Worm (Caenorhabditis elegans) whole organism, L2 larva: ENCODE data around the gene C18B10.6.

ENCODE experiments used
- C34F6.9 ChIP-seq: fragments of 150-350 bp; optimal IDR thresholded peaks from 2 replicates; lab custom pipeline; 2014; ENCODE audit warnings: missing biosample characterization, missing genetic modification characterization
- F13H6.1 ChIP-seq: sonication (generic microtip); optimal IDR thresholded peaks from 2 replicates; lab custom pipeline; 2016; ENCODE audit warnings: missing genetic modification characterization, missing compliant biosample characterization
- Y55F3AM.14 ChIP-seq: fragments of 200-800 bp; sonication (Bioruptor generic); optimal IDR thresholded peaks from 2 replicates; lab custom pipeline; 2018; ENCODE audit warnings: mild to moderate bottlenecking, missing genetic modification characterization, missing compliant biosample characterization
- ZK546.5 ChIP-seq: sonication (generic microtip); optimal IDR thresholded peaks from 2 replicates; lab custom pipeline; 2017; ENCODE audit warnings: missing biosample characterization, missing genetic modification characterization
- alr-1 ChIP-seq: fragments of 150-350 bp; optimal IDR thresholded peaks from 2 replicates; lab custom pipeline; 2014; ENCODE audit warnings: missing biosample characterization, missing genetic modification characterization
- aly-2 ChIP-seq: fragments of 150-350 bp; optimal IDR thresholded peaks from 2 replicates; lab custom pipeline; 2014; ENCODE audit warnings: missing biosample characterization, missing genetic modification characterization
- ama-1 ChIP-seq: fragments of 150-350 bp; optimal IDR thresholded peaks from 2 replicates; lab custom pipeline; 2018; ENCODE audit warnings: inconsistent platforms
- ceh-82 ChIP-seq: fragments of 150-350 bp; optimal IDR thresholded peaks from 2 replicates; lab custom pipeline; 2014; ENCODE audit warnings: missing biosample characterization, missing genetic modification characterization
- crh-2 ChIP-seq: sonication (generic microtip); optimal IDR thresholded peaks from 2 replicates; lab custom pipeline; 2017; ENCODE audit warnings: missing biosample characterization, missing genetic modification characterization
- dmd-4 ChIP-seq: sonication (generic microtip); optimal IDR thresholded peaks from 2 replicates; lab custom pipeline; 2017; ENCODE audit warnings: missing biosample characterization, missing genetic modification characterization
- egl-27 ChIP-seq: sonication (generic microtip); optimal IDR thresholded peaks from 3 replicates; lab custom pipeline; 2017; ENCODE audit warnings: missing biosample characterization, missing genetic modification reagents, missing genetic modification characterization
- elt-1 ChIP-seq: fragments of 150-350 bp; optimal IDR thresholded peaks from 2 replicates; lab custom pipeline; 2014; ENCODE audit warnings: missing biosample characterization, missing genetic modification characterization
- fos-1 ChIP-seq: fragments of 150-350 bp; optimal IDR thresholded peaks from 2 replicates; lab custom pipeline; 2014; ENCODE audit warnings: missing biosample characterization, missing genetic modification characterization
- gmeb-1 ChIP-seq: fragments of 150-350 bp; optimal IDR thresholded peaks from 2 replicates; lab custom pipeline; 2014; ENCODE audit warnings: missing biosample characterization, missing genetic modification characterization
- lin-13 ChIP-seq: fragments of 150-350 bp; optimal IDR thresholded peaks from 2 replicates; lab custom pipeline; 2014; ENCODE audit warnings: missing biosample characterization, missing genetic modification reagents, missing genetic modification characterization
- lin-39 ChIP-seq: fragments of 150-350 bp; optimal IDR thresholded peaks from 2 replicates; lab custom pipeline; 2014; ENCODE audit warnings: missing biosample characterization, missing genetic modification reagents, missing genetic modification characterization
- lsy-2 ChIP-seq, 2 experiments: fragments of 150-350 bp in 1 of 2; sonication (generic microtip) in 1 of 2; optimal IDR thresholded peaks; 2 replicates each; lab custom pipeline; 2014 to 2017; ENCODE audit warnings: missing biosample characterization in 2 of 2, missing genetic modification characterization in 2 of 2
- mab-5 ChIP-seq: fragments of 150-350 bp; optimal IDR thresholded peaks from 2 replicates; lab custom pipeline; 2014; ENCODE audit warnings: missing biosample characterization, missing genetic modification characterization
- mbf-1 ChIP-seq: sonication (generic microtip); optimal IDR thresholded peaks from 2 replicates; lab custom pipeline; 2017; ENCODE audit warnings: missing biosample characterization, missing genetic modification characterization
- mdl-1 ChIP-seq, 2 experiments: fragments of 150-350 bp in 1 of 2; sonication (generic microtip) in 1 of 2; optimal IDR thresholded peaks; 2 replicates each; lab custom pipeline; 2017; ENCODE audit warnings: missing biosample characterization in 2 of 2, missing genetic modification characterization in 2 of 2
- nhr-10 ChIP-seq: sonication (generic microtip); optimal IDR thresholded peaks from 2 replicates; lab custom pipeline; 2017; ENCODE audit warnings: missing biosample characterization, missing genetic modification characterization
- nhr-129 ChIP-seq: fragments of 150-350 bp; optimal IDR thresholded peaks from 2 replicates; lab custom pipeline; 2014; ENCODE audit warnings: missing biosample characterization, missing genetic modification characterization
- nhr-21 ChIP-seq: fragments of 150-350 bp; optimal IDR thresholded peaks from 2 replicates; lab custom pipeline; 2014; ENCODE audit warnings: missing biosample characterization, missing genetic modification characterization
- nhr-23 ChIP-seq: fragments of 150-350 bp; optimal IDR thresholded peaks from 2 replicates; lab custom pipeline; 2014; ENCODE audit warnings: missing biosample characterization, missing genetic modification reagents, missing genetic modification characterization
- nhr-237 ChIP-seq: fragments of 150-350 bp; optimal IDR thresholded peaks from 2 replicates; lab custom pipeline; 2014; ENCODE audit warnings: missing biosample characterization, missing genetic modification characterization
- nhr-25 ChIP-seq: fragments of 150-350 bp; sonication (generic microtip); optimal IDR thresholded peaks from 3 replicates; lab custom pipeline; 2014; ENCODE audit warnings: missing biosample characterization, missing genetic modification characterization
- nhr-6 ChIP-seq: fragments of 150-350 bp; optimal IDR thresholded peaks from 2 replicates; lab custom pipeline; 2014; ENCODE audit warnings: missing biosample characterization, missing genetic modification characterization
- peb-1 ChIP-seq: fragments of 150-350 bp; optimal IDR thresholded peaks from 2 replicates; lab custom pipeline; 2014; ENCODE audit warnings: missing biosample characterization, missing genetic modification characterization
- skn-1 ChIP-seq: sonication (generic microtip); optimal IDR thresholded peaks from 2 replicates; lab custom pipeline; 2017; ENCODE audit warnings: missing biosample characterization, missing genetic modification characterization
- sma-3 ChIP-seq: sonication (generic microtip); optimal IDR thresholded peaks from 2 replicates; lab custom pipeline; 2016; ENCODE audit warnings: missing genetic modification reagents, missing genetic modification characterization, missing compliant biosample characterization
- sma-9 ChIP-seq, 2 experiments: fragments of 150-350 bp in 1 of 2; sonication (generic microtip) in 1 of 2; optimal IDR thresholded peaks; 2 replicates each; lab custom pipeline; 2014 to 2016; ENCODE audit warnings: missing genetic modification characterization in 2 of 2, mild to moderate bottlenecking in 1 of 2, missing biosample characterization in 1 of 2, missing compliant biosample characterization in 1 of 2, missing genetic modification reagents in 1 of 2, moderate library complexity in 1 of 2
- unc-39 ChIP-seq: fragments of 150-350 bp; optimal IDR thresholded peaks from 2 replicates; lab custom pipeline; 2014; ENCODE audit warnings: missing biosample characterization, missing genetic modification characterization
- ztf-11 ChIP-seq: sonication (generic microtip); optimal IDR thresholded peaks from 2 replicates; lab custom pipeline; 2017; ENCODE audit warnings: missing biosample characterization, missing genetic modification characterization
- ztf-4 ChIP-seq: fragments of 150-350 bp; optimal IDR thresholded peaks from 2 replicates; lab custom pipeline; 2014; ENCODE audit warnings: missing biosample characterization, missing genetic modification characterization

The C18B10.6 gene

DNA sequence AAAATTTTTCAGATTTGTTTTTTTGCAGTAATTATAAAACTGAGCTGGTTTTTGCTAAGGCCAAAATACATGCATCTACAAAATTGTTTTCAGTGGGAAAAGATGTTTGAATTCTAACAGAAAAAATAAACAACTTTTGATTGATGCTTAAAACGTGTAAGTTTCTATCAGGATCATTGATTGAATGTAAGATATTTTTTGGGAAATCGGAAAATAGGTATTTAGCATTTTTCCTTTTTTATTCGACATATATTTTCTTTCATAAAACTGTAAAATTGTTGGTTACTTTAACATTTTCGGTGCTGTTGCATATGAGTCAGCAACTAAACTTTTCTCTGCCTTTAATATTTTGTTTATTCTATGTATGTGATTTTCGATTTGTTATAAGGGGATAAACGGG lies 43.6 kb upstream of the C18B10.6 start, which contains the start of gene C54F6.20:
Gene C54F6.20 (plus strand): TSS at position 301 of the 400 bp plus-strand sequence.
- no peak for TF ChIP-seq alr-1 (tag; lab: Kevin White, UChicago)
- TF ChIP-seq nhr-21 (tag; lab: Kevin White, UChicago), result no peak
- no peak for TF ChIP-seq ztf-11 (tag; lab: Kevin White, UChicago)
- TF ChIP-seq crh-2, result no peak
- no peak for TF ChIP-seq lin-13
- TF ChIP-seq peb-1 (tag; lab: Kevin White, UChicago), result no peak
- TF ChIP-seq nhr-129 (tag; lab: Kevin White, UChicago), result no peak
- TF ChIP-seq ztf-4 (tag; lab: Kevin White, UChicago), result no peak
- TF ChIP-seq Y55F3AM.14 (GFP tag; lab: Kevin White, UChicago), result no peak
- TF ChIP-seq fos-1 (tag; lab: Kevin White, UChicago), result no peak
- TF ChIP-seq nhr-237, result no peak
- TF ChIP-seq dmd-4 (tag; lab: Kevin White, UChicago), result no peak
- TF ChIP-seq lsy-2 (tag; optimal IDR thresholded peaks at IDR 0.05; lab: Kevin White, UChicago), result no peak
- TF ChIP-seq mdl-1 (tag; optimal IDR thresholded peaks at IDR 0.05; lab: Kevin White, UChicago), result no peak
- no peak for TF ChIP-seq nhr-6 (tag; lab: Kevin White, UChicago)
- TF ChIP-seq mbf-1 (tag; lab: Kevin White, UChicago), result no peak
- no peak for TF ChIP-seq ZK546.5 (tag; lab: Kevin White, UChicago)
- no peak for TF ChIP-seq nhr-25 (tag; lab: Kevin White, UChicago)
- no peak for TF ChIP-seq nhr-10 (tag; lab: Kevin White, UChicago)

DNA sequence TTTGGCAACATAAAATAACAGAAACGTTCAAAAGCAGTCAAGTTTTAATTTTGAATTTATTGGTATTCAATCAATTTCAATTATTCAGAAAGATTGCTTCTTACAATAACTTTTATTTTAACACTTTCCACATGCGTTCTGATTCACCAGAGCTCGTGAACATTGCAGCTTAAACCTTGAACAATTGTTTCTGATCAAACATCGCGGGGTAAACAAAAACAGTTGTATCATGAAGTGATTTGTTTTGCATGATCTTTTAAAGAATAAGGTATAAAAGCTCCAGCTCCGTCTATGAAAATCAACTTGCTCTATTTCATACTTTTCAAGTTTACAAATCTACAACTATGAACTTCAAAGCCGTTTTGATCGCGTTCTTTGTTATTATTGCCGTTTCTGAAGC lies 42.5 kb upstream of the C18B10.6 start, which contains the start of gene C54F6.6:
Gene C54F6.6 (plus strand): TSS at position 301 of the 400 bp plus-strand sequence.
- no peak for TF ChIP-seq F13H6.1
- TF ChIP-seq egl-27 (tag; lab: Kevin White, UChicago), result no peak
- TF ChIP-seq unc-39 (tag; lab: Kevin White, UChicago), result no peak
- TF ChIP-seq nhr-21 (tag; lab: Kevin White, UChicago), result no peak

DNA sequence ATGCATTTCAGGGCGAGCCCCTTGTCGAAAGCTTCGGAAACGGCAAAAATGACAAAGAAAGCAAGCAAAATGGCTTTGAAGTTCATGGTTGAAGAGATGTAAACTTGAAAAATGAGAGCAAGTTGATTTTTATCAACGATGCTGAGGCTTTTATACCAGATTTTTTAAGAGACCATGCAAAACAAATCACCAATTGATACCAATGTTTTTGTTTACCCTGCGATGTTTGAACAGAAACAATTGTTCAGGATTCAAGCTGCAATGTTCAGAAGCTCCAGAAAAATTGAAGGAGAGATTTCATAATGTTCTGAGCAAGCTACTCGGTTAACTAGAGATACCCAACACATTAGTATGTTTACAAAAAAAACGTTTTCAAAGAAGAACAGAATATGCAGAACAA lies 41.4 kb upstream of the C18B10.6 start, which contains the start of gene C54F6.15:
Gene C54F6.15 (minus strand): TSS at position 101 of the 400 bp plus-strand sequence.
- TF ChIP-seq ztf-11 (tag; lab: Kevin White, UChicago), result no peak
- TF ChIP-seq sma-3 (GFP tag; lab: Kevin White, UChicago), result no peak
- TF ChIP-seq lin-13, result no peak
- no peak for TF ChIP-seq Y55F3AM.14 (GFP tag; lab: Kevin White, UChicago)
- no peak for TF ChIP-seq skn-1 (tag; lab: Kevin White, UChicago)
- TF ChIP-seq nhr-10 (tag; lab: Kevin White, UChicago), result no peak
- no peak for TF ChIP-seq nhr-23 (tag; lab: Kevin White, UChicago)
- no peak for TF ChIP-seq nhr-129 (tag; lab: Kevin White, UChicago)
- no peak for TF ChIP-seq nhr-21 (tag; lab: Kevin White, UChicago)
- TF ChIP-seq alr-1 (tag; lab: Kevin White, UChicago), result no peak
- TF ChIP-seq ceh-82 (tag; lab: Kevin White, UChicago), result no peak
- no peak for TF ChIP-seq ama-1 (lab: Kevin White, UChicago)
- TF ChIP-seq lin-39 (tag; lab: Kevin White, UChicago), result no peak
- TF ChIP-seq mab-5 (tag; lab: Kevin White, UChicago), result no peak
- no peak for TF ChIP-seq nhr-25 (tag; lab: Kevin White, UChicago)
- TF ChIP-seq gmeb-1, result no peak
- no peak for TF ChIP-seq aly-2 (tag; lab: Kevin White, UChicago)

DNA sequence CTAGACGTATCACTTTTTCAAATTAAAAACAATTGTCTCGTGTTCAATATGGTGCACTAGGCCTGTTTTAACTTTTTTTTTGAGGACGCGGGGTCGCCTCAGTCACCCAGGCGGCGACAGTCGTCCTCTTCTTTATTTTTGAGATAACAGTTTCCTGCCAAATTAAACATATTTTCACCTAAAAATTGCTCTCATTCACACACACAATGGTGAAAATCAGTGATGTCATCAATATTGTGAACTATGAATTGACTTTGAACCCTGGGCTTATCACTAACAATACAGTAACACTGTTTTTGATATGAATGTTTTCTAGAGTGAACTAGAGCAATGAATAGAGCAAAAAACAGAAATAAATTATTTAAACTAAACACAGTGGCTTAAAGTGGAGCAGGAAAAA lies 40.5 kb upstream of the C18B10.6 start:
- TF ChIP-seq Y55F3AM.14 (GFP tag; lab: Kevin White, UChicago), result no peak
- peak; percentile 7 for TF ChIP-seq fos-1 (tag; lab: Kevin White, UChicago)
- TF ChIP-seq nhr-6 (tag; lab: Kevin White, UChicago), result no peak
- TF ChIP-seq C34F6.9 (tag; lab: Kevin White, UChicago), result no peak
- peak; percentile 15 for TF ChIP-seq gmeb-1
- no peak for TF ChIP-seq nhr-25 (tag; lab: Kevin White, UChicago)
- no peak for TF ChIP-seq elt-1 (tag; lab: Kevin White, UChicago)
- no peak for TF ChIP-seq nhr-10 (tag; lab: Kevin White, UChicago)
- no peak for TF ChIP-seq nhr-237
- TF ChIP-seq sma-9 (GFP tag; optimal IDR thresholded peaks at IDR 0.05; lab: Kevin White, UChicago), result peak; percentile 16
- no peak for TF ChIP-seq sma-9 (tag; optimal IDR thresholded peaks at IDR 0.05; lab: Kevin White, UChicago)
- no peak for TF ChIP-seq ztf-4 (tag; lab: Kevin White, UChicago)
